Worm (Caenorhabditis elegans) whole organism, L4 larva: Measurements from ENCODE around the gene pitr-4.

Experiments used
- F44E2.7 ChIP-seq: fragments of 200-800 bp; sonication (Bioruptor generic); IDR thresholded peaks from 2 replicates; pipeline ENCODE4 v2.1.2; 2022; ENCODE audit warnings: missing genetic modification characterization, missing compliant biosample characterization
- F49E8.2 ChIP-seq: sonication (generic microtip); optimal IDR thresholded peaks from 2 replicates; lab custom pipeline; 2016; ENCODE audit warnings: missing compliant biosample characterization, mild to moderate bottlenecking, missing genetic modification characterization, borderline replicate concordance
- T20F7.1 ChIP-seq: fragments of 200-800 bp; sonication (Bioruptor generic); optimal IDR thresholded peaks from 2 replicates; lab custom pipeline; 2018; ENCODE audit warnings: mild to moderate bottlenecking, missing genetic modification characterization, missing compliant biosample characterization
- Y105C5A.15 ChIP-seq: fragments of 200-800 bp; sonication (Bioruptor generic); IDR thresholded peaks from 2 replicates; pipeline ENCODE4 v1.3.6; 2022; ENCODE audit warnings: missing genetic modification characterization, missing compliant biosample characterization
- Y75B8A.6 ChIP-seq: fragments of 200-800 bp; sonication (Bioruptor generic); IDR thresholded peaks from 2 replicates; pipeline ENCODE4 v1.3.6; 2022; ENCODE audit warnings: missing genetic modification reagents, missing genetic modification characterization, missing compliant biosample characterization
- aha-1 ChIP-seq: fragments of 150-350 bp; peaks from one replicate; lab custom pipeline; 2014; ENCODE audit warnings: missing biosample characterization, missing genetic modification characterization
- ama-1 ChIP-seq: fragments of 150-350 bp; optimal IDR thresholded peaks from 2 replicates; lab custom pipeline; 2014; ENCODE audit warnings: inconsistent platforms, mixed read lengths
- ceh-32 ChIP-seq: sonication (generic microtip); optimal IDR thresholded peaks from 2 replicates; lab custom pipeline; 2016; ENCODE audit warnings: mild to moderate bottlenecking, missing genetic modification characterization, missing compliant biosample characterization; ENCODE audit not compliant: poor library complexity
- ceh-44 ChIP-seq: fragments of 200-800 bp; sonication (Bioruptor generic); IDR thresholded peaks from 2 replicates; pipeline ENCODE4 v1.3.6; 2022; ENCODE audit warnings: missing genetic modification reagents, missing genetic modification characterization, missing compliant biosample characterization
- ceh-62 ChIP-seq: sonication (generic microtip); optimal IDR thresholded peaks from 2 replicates; lab custom pipeline; 2017; ENCODE audit warnings: missing biosample characterization, missing genetic modification characterization
- ceh-82 ChIP-seq: sonication (generic microtip); optimal IDR thresholded peaks from 2 replicates; lab custom pipeline; 2017; ENCODE audit warnings: missing biosample characterization, missing genetic modification characterization
- cey-2 ChIP-seq: sonication (generic microtip); optimal IDR thresholded peaks from 3 replicates; lab custom pipeline; 2017; ENCODE audit warnings: missing genetic modification characterization, mild to moderate bottlenecking, missing compliant biosample characterization, antibody characterized with exemption, borderline replicate concordance; ENCODE audit not compliant: insufficient read depth
- daf-16 ChIP-seq, 3 experiments: sonication (generic microtip); optimal IDR thresholded peaks; 2 replicates each; lab custom pipeline; 2016 to 2017; ENCODE audit warnings: missing genetic modification characterization in 3 of 3, missing genetic modification reagents in 3 of 3, mild to moderate bottlenecking in 2 of 3, missing compliant biosample characterization in 2 of 3, missing biosample characterization in 1 of 3, moderate library complexity in 1 of 3
- daf-19 ChIP-seq: fragments of 200-800 bp; sonication (Bioruptor generic); conservative IDR thresholded peaks from 2 replicates; pipeline ENCODE4 v1.3.6; 2022; ENCODE audit warnings: missing genetic modification characterization, missing compliant biosample characterization
- dmd-9 ChIP-seq: fragments of 200-800 bp; sonication (Bioruptor generic); IDR thresholded peaks from 2 replicates; pipeline ENCODE4 v1.3.6; 2022; ENCODE audit warnings: missing genetic modification reagents, missing genetic modification characterization, missing compliant biosample characterization
- duxl-1 ChIP-seq: sonication (generic microtip); optimal IDR thresholded peaks from 2 replicates; lab custom pipeline; 2016; ENCODE audit warnings: mild to moderate bottlenecking, missing genetic modification characterization, moderate library complexity, missing compliant biosample characterization; ENCODE audit not compliant: poor library complexity
- egl-43 ChIP-seq: fragments of 200-800 bp; sonication (Bioruptor generic); IDR thresholded peaks from 2 replicates; pipeline ENCODE4 v1.3.6; 2022; ENCODE audit warnings: missing genetic modification reagents, missing genetic modification characterization, missing compliant biosample characterization
- hif-1 ChIP-seq, 2 experiments: sonication (generic microtip); optimal IDR thresholded peaks; 2 replicates each; lab custom pipeline; 2016 to 2017; ENCODE audit warnings: missing compliant biosample characterization in 2 of 2, missing genetic modification characterization in 2 of 2, missing genetic modification reagents in 2 of 2, missing genotype in 2 of 2, mild to moderate bottlenecking in 1 of 2
- hmg-1.1 ChIP-seq: fragments of 200-800 bp; sonication (Bioruptor generic); IDR thresholded peaks from 2 replicates; pipeline ENCODE4 v1.3.6; 2022; ENCODE audit warnings: missing genetic modification reagents, missing genetic modification characterization, missing compliant biosample characterization
- madf-9 ChIP-seq: fragments of 200-800 bp; sonication (Bioruptor generic); conservative IDR thresholded peaks from 2 replicates; pipeline ENCODE4 v1.3.6; 2022; ENCODE audit warnings: missing genetic modification reagents, missing genetic modification characterization, missing compliant biosample characterization
- nhr-11 ChIP-seq: fragments of 150-350 bp; optimal IDR thresholded peaks from 2 replicates; lab custom pipeline; 2014; ENCODE audit warnings: missing biosample characterization, missing genetic modification characterization
- nhr-28 ChIP-seq: fragments of 150-350 bp; optimal IDR thresholded peaks from 2 replicates; lab custom pipeline; 2014; ENCODE audit warnings: missing biosample characterization, missing genetic modification characterization
- nhr-42 ChIP-seq: fragments of 200-800 bp; sonication (Bioruptor generic); IDR thresholded peaks from 2 replicates; pipeline ENCODE4 v1.3.6; 2022; ENCODE audit warnings: missing genetic modification characterization, missing compliant biosample characterization
- nhr-76 ChIP-seq: fragments of 150-350 bp; optimal IDR thresholded peaks from 2 replicates; lab custom pipeline; 2014; ENCODE audit warnings: missing biosample characterization, missing genetic modification characterization
- saeg-2 ChIP-seq: fragments of 200-800 bp; sonication (Bioruptor generic); IDR thresholded peaks from 2 replicates; pipeline ENCODE4 v1.3.6; 2022; ENCODE audit warnings: missing genetic modification reagents, missing genetic modification characterization, missing compliant biosample characterization
- tra-1 ChIP-seq: fragments of 200-800 bp; sonication (Bioruptor generic); IDR thresholded peaks from 2 replicates; pipeline ENCODE4 v1.3.6; 2022; ENCODE audit warnings: missing genetic modification reagents, missing genetic modification characterization, missing compliant biosample characterization
- unc-130 ChIP-seq: sonication (generic microtip); optimal IDR thresholded peaks from 2 replicates; lab custom pipeline; 2016; ENCODE audit warnings: missing genetic modification reagents, missing genetic modification characterization, missing compliant biosample characterization
- unc-62 ChIP-seq, 3 experiments: fragments of 150-350 bp in 1 of 3; sonication (generic microtip); optimal IDR thresholded peaks in 2 of 3; peaks in 1 of 3; 1 replicate in 1 of 3; 2 replicates in 2 of 3; lab custom pipeline; 2014 to 2017; ENCODE audit warnings: missing biosample characterization in 3 of 3, missing genetic modification characterization in 3 of 3, missing genetic modification reagents in 3 of 3, missing genotype in 1 of 3
- zfp-3 ChIP-seq: fragments of 200-800 bp; sonication (Bioruptor generic); conservative IDR thresholded peaks from 2 replicates; pipeline ENCODE4 v1.3.6; 2022; ENCODE audit warnings: missing genetic modification reagents, missing genetic modification characterization, missing compliant biosample characterization
- ztf-11 ChIP-seq: fragments of 150-350 bp; optimal IDR thresholded peaks from 2 replicates; lab custom pipeline; 2014; ENCODE audit warnings: missing biosample characterization, missing genetic modification characterization

Gene pitr-4

ce11 chrV:9690728-9691127 lies 29.3 kb upstream of the pitr-4 start (continued):
- TF ChIP-seq unc-62 (GFP tag; optimal IDR thresholded peaks at IDR 0.05 in 1 of 2; lab: Kevin White, UChicago) = no peak
- TF ChIP-seq unc-62 (tag; optimal IDR thresholded peaks at IDR 0.05; lab: Kevin White, UChicago) = no peak
- TF ChIP-seq ama-1 (lab: Kevin White, UChicago) = peak; percentile 39
- TF ChIP-seq ceh-32 (tag; lab: Kevin White, UChicago) = no peak
- TF ChIP-seq unc-130 (GFP tag; lab: Kevin White, UChicago) = no peak
- no peak for TF ChIP-seq cey-2 (tag; lab: Kevin White, UChicago)
- TF ChIP-seq nhr-28 (tag; lab: Kevin White, UChicago) = peak; percentile 63
- TF ChIP-seq nhr-76 (tag; lab: Kevin White, UChicago) = no peak
- no peak for TF ChIP-seq ceh-44 (GFP tag; lab: Robert Waterston, UW)
- TF ChIP-seq dmd-9 (GFP tag; lab: Robert Waterston, UW) = no peak
- TF ChIP-seq hif-1 (tag; optimal IDR thresholded peaks at IDR 0.05; lab: Kevin White, UChicago) = no peak
- no peak for TF ChIP-seq ztf-11 (tag; lab: Kevin White, UChicago)
- TF ChIP-seq zfp-3 (GFP tag; lab: Robert Waterston, UW) = no peak
- TF ChIP-seq nhr-42 (GFP tag; lab: Robert Waterston, UW) = no peak
- TF ChIP-seq ceh-82 (tag; lab: Kevin White, UChicago) = no peak
- TF ChIP-seq daf-16 (GFP tag; optimal IDR thresholded peaks at IDR 0.05; lab: Kevin White, UChicago) = no peak
- TF ChIP-seq daf-16 (tag; optimal IDR thresholded peaks at IDR 0.05; lab: Kevin White, UChicago) = no peak
- no peak for TF ChIP-seq F44E2.7 (GFP tag; lab: Robert Waterston, UW)
- no peak for TF ChIP-seq nhr-11
- TF ChIP-seq tra-1 (GFP tag; lab: Robert Waterston, UW) = no peak
- no peak for TF ChIP-seq ceh-62 (tag; lab: Kevin White, UChicago)
- peak; percentile 7 for TF ChIP-seq duxl-1 (tag; lab: Kevin White, UChicago)
- no peak for TF ChIP-seq egl-43 (GFP tag; lab: Robert Waterston, UW)
- peak; percentile 6 for TF ChIP-seq T20F7.1 (GFP tag; lab: Kevin White, UChicago)
- TF ChIP-seq madf-9 = no peak

ce11 chrV:9690099-9690572 lies 28.7 kb upstream of the pitr-4 start, which contains the start of gene rbx-1:
TSS of gene rbx-1 (minus strand) at chrV:9690522.
- TF ChIP-seq egl-43 (GFP tag; lab: Robert Waterston, UW) (0 out of 2 replicates have a peak, but pooled peaks have one; percentile 39), unc-62 (GFP tag; optimal IDR thresholded peaks at IDR 0.05 in 1 of 2; lab: Kevin White, UChicago) (no peak), unc-62 (tag; optimal IDR thresholded peaks at IDR 0.05; lab: Kevin White, UChicago) (no peak)
- TF ChIP-seq, all 104 proteins: peak for 1

- TF ChIP-seq Y105C5A.15 (GFP tag; lab: Robert Waterston, UW) (no peak), Y75B8A.6 (GFP tag; lab: Robert Waterston, UW) (0 out of 2 replicates have a peak, but pooled peaks have one; percentile 15), F49E8.2 (tag; lab: Kevin White, UChicago) (peak; percentile 27)
These were observed 27.9 kb upstream of the pitr-4 start for ce11 chrV:9689364-9689763.

ce11 chrV:9685559-9685958 lies 24.1 kb upstream of the pitr-4 start, which contains the start of gene ZK287.4:
TSS of gene ZK287.4 (minus strand) at chrV:9685659.
- peak; percentile 56 for TF ChIP-seq aha-1 (tag; lab: Kevin White, UChicago)
- TF ChIP-seq saeg-2 = no peak

ce11 chrV:9680260-9680659 lies 18.8 kb upstream of the pitr-4 start:
- no peak for TF ChIP-seq hmg-1.1 (GFP tag; lab: Robert Waterston, UW)
- TF ChIP-seq madf-9 = no peak
- TF ChIP-seq unc-62 (GFP tag; optimal IDR thresholded peaks at IDR 0.05 in 1 of 2; lab: Kevin White, UChicago) = peak in 1 of 2 experiments; percentile 91
- TF ChIP-seq unc-62 (tag; optimal IDR thresholded peaks at IDR 0.05; lab: Kevin White, UChicago) = no peak
- no peak for TF ChIP-seq daf-19 (GFP tag; lab: Robert Waterston, UW)
